Worm (Caenorhabditis elegans) whole organism, L3 larva: ENCODE measurements around the gene ctsa-3.2.

Source experiments
- R02D3.7 ChIP-seq: fragments of 150-350 bp; optimal IDR thresholded peaks from 2 replicates; lab custom pipeline; 2014; ENCODE audit warnings: missing biosample characterization, missing genetic modification characterization
- ZK546.5 ChIP-seq: sonication (generic microtip); optimal IDR thresholded peaks from 2 replicates; lab custom pipeline; 2017; ENCODE audit warnings: missing biosample characterization, missing genetic modification characterization
- aly-2 ChIP-seq: fragments of 150-350 bp; optimal IDR thresholded peaks from 2 replicates; lab custom pipeline; 2014; ENCODE audit warnings: missing biosample characterization, missing genetic modification characterization
- ama-1 ChIP-seq: fragments of 150-350 bp; optimal IDR thresholded peaks from 2 replicates; lab custom pipeline; 2018
- ceh-16 ChIP-seq: sonication (generic microtip); optimal IDR thresholded peaks from 2 replicates; lab custom pipeline; 2017; ENCODE audit warnings: missing biosample characterization, missing genetic modification characterization
- ceh-82 ChIP-seq: fragments of 150-350 bp; optimal IDR thresholded peaks from 2 replicates; lab custom pipeline; 2014; ENCODE audit warnings: missing biosample characterization, missing genetic modification characterization
- ceh-9 ChIP-seq: sonication (generic microtip); optimal IDR thresholded peaks from 2 replicates; lab custom pipeline; 2018; ENCODE audit warnings: missing biosample characterization, missing genetic modification characterization
- daf-12 ChIP-seq: fragments of 150-350 bp; optimal IDR thresholded peaks from 2 replicates; lab custom pipeline; 2014; ENCODE audit warnings: missing biosample characterization, missing genetic modification reagents, missing genetic modification characterization
- egl-27 ChIP-seq: sonication (generic microtip); optimal IDR thresholded peaks from 4 replicates; lab custom pipeline; 2017; ENCODE audit warnings: missing biosample characterization, missing genetic modification reagents, missing genetic modification characterization
- egl-5 ChIP-seq: fragments of 150-350 bp; optimal IDR thresholded peaks from 2 replicates; lab custom pipeline; 2017; ENCODE audit warnings: missing biosample characterization, missing genetic modification reagents, missing genetic modification characterization, inconsistent platforms
- elt-1 ChIP-seq: fragments of 150-350 bp; optimal IDR thresholded peaks from 2 replicates; lab custom pipeline; 2014; ENCODE audit warnings: missing biosample characterization, missing genetic modification characterization
- elt-2 ChIP-seq: sonication (generic microtip); optimal IDR thresholded peaks from 2 replicates; lab custom pipeline; 2016; ENCODE audit warnings: missing genetic modification reagents, mild to moderate bottlenecking, missing genetic modification characterization, missing compliant biosample characterization
- eor-1 ChIP-seq, 2 experiments: fragments of 150-350 bp; optimal IDR thresholded peaks; 2 replicates each; lab custom pipeline; 2014 to 2018; ENCODE audit warnings: missing biosample characterization in 2 of 2, missing genetic modification characterization in 2 of 2
- fkh-10 ChIP-seq: sonication (generic microtip); optimal IDR thresholded peaks from 2 replicates; lab custom pipeline; 2017; ENCODE audit warnings: missing biosample characterization, missing genetic modification reagents, missing genetic modification characterization
- fos-1 ChIP-seq: fragments of 150-350 bp; optimal IDR thresholded peaks from 2 replicates; lab custom pipeline; 2014; ENCODE audit warnings: missing biosample characterization, missing genetic modification characterization
- hmg-11 ChIP-seq: sonication (generic microtip); optimal IDR thresholded peaks from 2 replicates; lab custom pipeline; 2016; ENCODE audit warnings: missing genetic modification characterization, missing compliant biosample characterization
- jun-1 ChIP-seq: fragments of 150-350 bp; optimal IDR thresholded peaks from 2 replicates; lab custom pipeline; 2014; ENCODE audit warnings: missing biosample characterization, missing genetic modification reagents, missing genetic modification characterization
- lin-15B ChIP-seq: fragments of 150-350 bp; optimal IDR thresholded peaks from 2 replicates; lab custom pipeline; 2014; ENCODE audit warnings: missing biosample characterization, missing genetic modification characterization
- lin-39 ChIP-seq: fragments of 150-350 bp; optimal IDR thresholded peaks from 2 replicates; lab custom pipeline; 2018; ENCODE audit warnings: missing biosample characterization, missing genetic modification reagents, missing genetic modification characterization
- mdl-1 ChIP-seq: fragments of 150-350 bp; optimal IDR thresholded peaks from 2 replicates; lab custom pipeline; 2014; ENCODE audit warnings: missing biosample characterization, missing genetic modification characterization
- nhr-11 ChIP-seq: fragments of 150-350 bp; optimal IDR thresholded peaks from 2 replicates; lab custom pipeline; 2014; ENCODE audit warnings: missing biosample characterization, missing genetic modification characterization
- nhr-12 ChIP-seq: fragments of 150-350 bp; optimal IDR thresholded peaks from 2 replicates; lab custom pipeline; 2014; ENCODE audit warnings: missing biosample characterization, missing genetic modification characterization
- nhr-25 ChIP-seq: sonication (generic microtip); optimal IDR thresholded peaks from 2 replicates; lab custom pipeline; 2017; ENCODE audit warnings: missing biosample characterization, missing genetic modification characterization
- nhr-43 ChIP-seq: sonication (generic microtip); optimal IDR thresholded peaks from 2 replicates; lab custom pipeline; 2016; ENCODE audit warnings: mild to moderate bottlenecking, missing genetic modification characterization, missing compliant biosample characterization; ENCODE audit not compliant: poor library complexity, severe bottlenecking
- nhr-67 ChIP-seq: fragments of 150-350 bp; optimal IDR thresholded peaks from 2 replicates; lab custom pipeline; 2014; ENCODE audit warnings: missing biosample characterization, missing genetic modification characterization
- nhr-76 ChIP-seq: fragments of 150-350 bp; sonication (generic microtip); optimal IDR thresholded peaks from 5 replicates; lab custom pipeline; 2014; ENCODE audit warnings: missing biosample characterization, missing genetic modification characterization
- nhr-77 ChIP-seq: fragments of 150-350 bp; optimal IDR thresholded peaks from 2 replicates; lab custom pipeline; 2014; ENCODE audit warnings: missing biosample characterization, missing genetic modification characterization
- pha-4 ChIP-seq: fragments of 150-350 bp; optimal IDR thresholded peaks from 2 replicates; lab custom pipeline; 2014; ENCODE audit warnings: missing biosample characterization, missing genetic modification reagents, missing genetic modification characterization
- pqm-1 ChIP-seq: fragments of 150-350 bp; optimal IDR thresholded peaks from 2 replicates; lab custom pipeline; 2017; ENCODE audit warnings: missing biosample characterization, missing genetic modification characterization, inconsistent platforms
- sea-2 ChIP-seq: fragments of 150-350 bp; sonication (generic microtip); optimal IDR thresholded peaks from 4 replicates; lab custom pipeline; 2014; ENCODE audit warnings: missing biosample characterization, missing genetic modification reagents, missing genetic modification characterization
- skn-1 ChIP-seq: fragments of 150-350 bp; optimal IDR thresholded peaks from 2 replicates; lab custom pipeline; 2014; ENCODE audit warnings: missing biosample characterization, missing genetic modification characterization
- snpc-4 ChIP-seq: fragments of 150-350 bp; optimal IDR thresholded peaks from 2 replicates; lab custom pipeline; 2014; ENCODE audit warnings: missing biosample characterization, missing genetic modification characterization
- tbx-2 ChIP-seq: sonication (generic microtip); optimal IDR thresholded peaks from 2 replicates; lab custom pipeline; 2016; ENCODE audit warnings: mild to moderate bottlenecking, missing genetic modification characterization, missing compliant biosample characterization
- ztf-11 ChIP-seq: fragments of 150-350 bp; optimal IDR thresholded peaks from 2 replicates; lab custom pipeline; 2014; ENCODE audit warnings: missing biosample characterization, missing genetic modification characterization
- ztf-4 ChIP-seq: fragments of 150-350 bp; optimal IDR thresholded peaks from 2 replicates; lab custom pipeline; 2014; ENCODE audit warnings: missing biosample characterization, missing genetic modification characterization

Gene ctsa-3.2

DNA sequence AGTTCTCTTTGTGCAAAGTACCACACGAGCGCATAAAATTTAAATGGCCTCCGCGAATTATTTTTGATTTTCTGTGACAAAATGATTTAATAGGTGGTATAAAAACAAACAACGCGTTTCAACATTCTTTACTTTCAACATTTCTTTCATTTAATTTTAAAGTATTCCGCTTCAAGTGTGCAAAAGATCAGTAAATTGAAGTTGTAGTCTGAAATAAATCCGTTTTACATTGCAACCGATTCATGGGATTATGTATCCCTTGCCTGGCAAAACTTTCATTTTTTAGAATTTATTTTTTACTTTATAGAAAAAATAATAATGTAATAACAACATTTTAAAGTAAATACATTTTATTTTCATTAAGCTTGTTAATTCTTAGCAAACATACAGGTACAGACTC is 19.5 kb downstream of the ctsa-3.2 start, which contains the start of gene F26C11.1:
Gene F26C11.1, plus strand, starts transcription at position 301 of the 400 bp plus-strand sequence.
- TF ChIP-seq ZK546.5 (tag; lab: Kevin White, UChicago) = no peak
- no peak for TF ChIP-seq skn-1 (tag; lab: Kevin White, UChicago)
- no peak for TF ChIP-seq eor-1 (tag; optimal IDR thresholded peaks at IDR 0.05; lab: Kevin White, UChicago)
- no peak for TF ChIP-seq pha-4 (tag; lab: Kevin White, UChicago)
- TF ChIP-seq ztf-4 (tag; lab: Kevin White, UChicago) = no peak
- TF ChIP-seq lin-15B = no peak
- no peak for TF ChIP-seq sea-2 (GFP tag; lab: Kevin White, UChicago)
- no peak for TF ChIP-seq ceh-82 (tag; lab: Kevin White, UChicago)
- TF ChIP-seq nhr-12 (tag; lab: Kevin White, UChicago) = no peak
- TF ChIP-seq nhr-76 (tag; lab: Kevin White, UChicago) = no peak

DNA sequence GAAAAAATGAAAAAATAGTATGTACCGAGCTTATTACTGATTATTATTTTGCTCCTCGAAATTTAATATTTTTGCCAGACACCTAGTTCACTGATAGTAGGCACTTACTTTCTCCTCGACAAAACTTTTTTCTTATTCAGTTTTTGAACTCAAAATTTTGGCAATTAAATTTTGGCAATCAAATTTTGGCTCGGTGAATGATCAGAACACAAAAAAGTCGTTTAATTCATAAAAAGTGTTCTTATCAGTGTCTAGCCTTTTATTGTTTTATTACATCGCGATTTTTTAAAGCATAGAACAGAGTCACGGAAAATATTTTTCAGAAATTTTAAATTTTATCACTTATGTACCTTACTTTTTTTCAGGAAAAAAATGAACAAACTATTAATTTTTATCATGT is 20.2 kb downstream of the ctsa-3.2 start:
- TF ChIP-seq ceh-9 (tag; lab: Kevin White, UChicago) (no peak), ztf-4 (tag; lab: Kevin White, UChicago) (no peak), ceh-16 (no peak), nhr-11 (tag; lab: Kevin White, UChicago) (no peak), elt-2 (tag; lab: Kevin White, UChicago) (peak; percentile 72), ama-1 (lab: Kevin White, UChicago) (no peak), daf-12 (tag; lab: Kevin White, UChicago) (no peak), pqm-1 (tag; lab: Kevin White, UChicago) (peak; percentile 58), elt-1 (tag; lab: Kevin White, UChicago) (no peak)

ce11 chrII:9898744-9899143 is 23.8 kb downstream of the ctsa-3.2 start:
- no peak for TF ChIP-seq hmg-11
- TF ChIP-seq nhr-77 (tag; lab: Kevin White, UChicago) = no peak
- no peak for TF ChIP-seq nhr-11 (tag; lab: Kevin White, UChicago)
- no peak for TF ChIP-seq nhr-76 (tag; lab: Kevin White, UChicago)

- TF ChIP-seq elt-1 (tag; lab: Kevin White, UChicago) = peak; percentile 4
- no peak for TF ChIP-seq snpc-4 (tag; lab: Kevin White, UChicago)
- TF ChIP-seq, all 47 proteins: peak for 1
These were observed 25.3 kb downstream of the ctsa-3.2 start, which contains the start of gene unc-4 for ce11 chrII:9900276-9900675. unc-4 (minus strand) TSS chrII:9900376.

DNA sequence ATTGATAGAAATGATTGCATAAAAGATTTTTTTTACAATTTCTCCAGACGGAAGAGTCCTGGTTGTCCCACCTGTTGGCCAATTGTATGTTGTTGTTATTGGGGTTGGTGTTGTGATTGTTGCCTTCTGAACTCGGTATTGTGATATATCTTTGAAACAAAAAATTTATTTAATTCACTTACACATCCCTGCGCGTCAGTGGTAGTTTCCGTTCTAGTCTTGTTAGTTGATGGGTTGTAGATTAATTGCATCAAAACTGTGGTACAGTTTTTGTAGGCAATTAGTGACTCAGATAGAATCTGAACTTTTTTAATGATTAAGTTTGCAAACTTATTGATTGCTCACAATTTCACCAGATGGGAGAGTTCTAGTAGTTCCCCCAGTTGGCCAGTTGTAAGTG is 29.5 kb downstream of the ctsa-3.2 start:
- TF ChIP-seq lin-39 (tag; lab: Kevin White, UChicago) = no peak
- no peak for TF ChIP-seq nhr-25 (tag; lab: Kevin White, UChicago)
- no peak for TF ChIP-seq sea-2 (GFP tag; lab: Kevin White, UChicago)
- TF ChIP-seq R02D3.7 = no peak
- no peak for TF ChIP-seq egl-27 (tag; lab: Kevin White, UChicago)
- no peak for TF ChIP-seq tbx-2 (tag; lab: Kevin White, UChicago)
- TF ChIP-seq mdl-1 (tag; lab: Kevin White, UChicago) = no peak
- TF ChIP-seq nhr-12 (tag; lab: Kevin White, UChicago) = no peak
- TF ChIP-seq ztf-11 (tag; lab: Kevin White, UChicago) = no peak
- no peak for TF ChIP-seq jun-1
- no peak for TF ChIP-seq skn-1 (tag; lab: Kevin White, UChicago)
- TF ChIP-seq fos-1 (tag; lab: Kevin White, UChicago) = no peak
- TF ChIP-seq nhr-67 (tag; lab: Kevin White, UChicago) = no peak

DNA sequence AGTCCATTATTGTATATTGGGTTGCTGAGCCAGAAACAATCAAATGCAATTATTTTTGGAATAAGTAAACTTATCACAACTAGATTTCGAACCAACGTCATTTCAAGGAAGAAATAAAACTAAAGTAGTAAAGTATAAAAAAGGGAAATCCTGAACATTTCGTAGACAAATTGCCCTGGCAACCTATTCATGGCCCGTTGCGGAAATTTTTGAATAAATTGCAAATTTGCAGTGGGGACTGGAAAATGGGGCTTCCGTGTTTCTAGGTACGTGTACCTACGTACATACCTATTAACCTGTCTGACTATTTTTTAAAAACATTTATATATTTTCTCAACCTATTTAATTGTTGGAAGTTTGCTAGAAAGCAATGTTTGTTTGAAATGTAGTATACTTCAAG is 40.0 kb downstream of the ctsa-3.2 start, which contains the start of gene F26C11.3:
Gene F26C11.3, minus strand, starts transcription at position 101 of the 400 bp plus-strand sequence.
- TF ChIP-seq lin-15B (no peak), aly-2 (tag; lab: Kevin White, UChicago) (no peak), nhr-43 (tag; lab: Kevin White, UChicago) (no peak), ceh-82 (tag; lab: Kevin White, UChicago) (no peak), R02D3.7 (no peak), fkh-10 (GFP tag; lab: Kevin White, UChicago) (no peak), egl-5 (tag; lab: Kevin White, UChicago) (no peak), nhr-12 (tag; lab: Kevin White, UChicago) (no peak), ama-1 (lab: Kevin White, UChicago) (no peak), eor-1 (tag; optimal IDR thresholded peaks at IDR 0.05; lab: Kevin White, UChicago) (no peak)
